Worm (Caenorhabditis elegans): ENCODE data around the gene T15B7.15.

T15B7.15 gene

ce11 chrV:6808962-6809361 lies 29.5 kb downstream of the T15B7.15 start, which contains the start of gene dmsr-16:
dmsr-16 (minus strand) TSS chrV:6809062.
- TF ChIP-seq ztf-29 (GFP tag; IDR thresholded peaks at IDR 0.05) (no peak), ref-1 (GFP tag; conservative IDR thresholded peaks at IDR 0.05) (no peak), klf-2 (GFP tag; conservative IDR thresholded peaks at IDR 0.05) (no peak), flt-1 (GFP tag; IDR thresholded peaks at IDR 0.05) (no peak), ztf-23 (GFP tag; IDR thresholded peaks at IDR 0.05) (no peak), tab-1 (GFP tag; IDR thresholded peaks at IDR 0.05) (no peak), T22C8.4 (GFP tag; IDR thresholded peaks at IDR 0.05) (no peak), med-1 (GFP tag; optimal IDR thresholded peaks at IDR 0.05; ENCODE audit: insufficient read depth) (no peak), cog-1 (tag; optimal IDR thresholded peaks at IDR 0.05) (no peak)

- TF ChIP-seq tab-1 (GFP tag; IDR thresholded peaks at IDR 0.05) = no peak
- no peak for TF ChIP-seq ztf-23 (GFP tag; IDR thresholded peaks at IDR 0.05)
- no peak for TF ChIP-seq ref-1 (GFP tag; conservative IDR thresholded peaks at IDR 0.05)
- no peak for TF ChIP-seq T22C8.4 (GFP tag; IDR thresholded peaks at IDR 0.05)
- no peak for TF ChIP-seq klf-2 (GFP tag; conservative IDR thresholded peaks at IDR 0.05)
- TF ChIP-seq ztf-29 (GFP tag; IDR thresholded peaks at IDR 0.05) = no peak
- TF ChIP-seq flt-1 (GFP tag; IDR thresholded peaks at IDR 0.05) = no peak
- no peak for TF ChIP-seq med-1 (GFP tag; optimal IDR thresholded peaks at IDR 0.05; ENCODE audit: insufficient read depth)
- no peak for TF ChIP-seq cog-1 (tag; optimal IDR thresholded peaks at IDR 0.05)
These were observed 32.1 kb downstream of the T15B7.15 start, which contains the start of gene dmsr-12 for ce11 chrV:6806340-6806739. dmsr-12 (minus strand) TSS chrV:6806440.

ce11 chrV:6803992-6804391 lies 34.5 kb downstream of the T15B7.15 start, which contains the start of gene dmsr-11:
dmsr-11 (minus strand) TSS chrV:6804092.
- TF ChIP-seq ref-1 (GFP tag; conservative IDR thresholded peaks at IDR 0.05) (no peak), tab-1 (GFP tag; IDR thresholded peaks at IDR 0.05) (no peak), klf-2 (GFP tag; conservative IDR thresholded peaks at IDR 0.05) (no peak), flt-1 (GFP tag; IDR thresholded peaks at IDR 0.05) (no peak), cog-1 (tag; optimal IDR thresholded peaks at IDR 0.05) (no peak), ztf-23 (GFP tag; IDR thresholded peaks at IDR 0.05) (no peak), ztf-29 (GFP tag; IDR thresholded peaks at IDR 0.05) (no peak), med-1 (GFP tag; optimal IDR thresholded peaks at IDR 0.05; ENCODE audit: insufficient read depth) (no peak), T22C8.4 (GFP tag; IDR thresholded peaks at IDR 0.05) (no peak)

- TF ChIP-seq klf-2 (GFP tag; conservative IDR thresholded peaks at IDR 0.05) (no peak), tab-1 (GFP tag; IDR thresholded peaks at IDR 0.05) (no peak), med-1 (GFP tag; optimal IDR thresholded peaks at IDR 0.05; ENCODE audit: insufficient read depth) (no peak), T22C8.4 (GFP tag; IDR thresholded peaks at IDR 0.05) (no peak), ref-1 (GFP tag; conservative IDR thresholded peaks at IDR 0.05) (no peak), flt-1 (GFP tag; IDR thresholded peaks at IDR 0.05) (no peak), ztf-23 (GFP tag; IDR thresholded peaks at IDR 0.05) (no peak), ztf-29 (GFP tag; IDR thresholded peaks at IDR 0.05) (no peak), cog-1 (tag; optimal IDR thresholded peaks at IDR 0.05) (no peak)
These were observed 36.6 kb downstream of the T15B7.15 start, which contains the start of gene dmsr-10 for ce11 chrV:6801850-6802249. dmsr-10 (minus strand) TSS chrV:6801950.

ce11 chrV:6799564-6799963 lies 38.9 kb downstream of the T15B7.15 start, which contains the start of gene dmsr-9:
dmsr-9 (minus strand) TSS chrV:6799664.
- TF ChIP-seq ref-1 (GFP tag; conservative IDR thresholded peaks at IDR 0.05) = no peak
- TF ChIP-seq tab-1 (GFP tag; IDR thresholded peaks at IDR 0.05) = no peak
- TF ChIP-seq ztf-29 (GFP tag; IDR thresholded peaks at IDR 0.05) = no peak
- TF ChIP-seq ztf-23 (GFP tag; IDR thresholded peaks at IDR 0.05) = no peak

- TF ChIP-seq ztf-29 (GFP tag; IDR thresholded peaks at IDR 0.05) = no peak
- peak; percentile 65 for TF ChIP-seq cog-1 (tag; optimal IDR thresholded peaks at IDR 0.05)
These were observed 41.6 kb downstream of the T15B7.15 start for ce11 chrV:6796894-6797293.

ce11 chrV:6796264-6796663 lies 42.2 kb downstream of the T15B7.15 start:
- TF ChIP-seq ztf-29 (GFP tag; IDR thresholded peaks at IDR 0.05) (no peak), T22C8.4 (GFP tag; IDR thresholded peaks at IDR 0.05) (no peak)

ce11 chrV:6793744-6794239 lies 44.7 kb downstream of the T15B7.15 start, which contains the start of gene ZC404.1:
ZC404.1 (plus strand) TSS chrV:6794189.
- TF ChIP-seq ztf-23 (GFP tag; IDR thresholded peaks at IDR 0.05) = no peak
- no peak for TF ChIP-seq cog-1 (tag; optimal IDR thresholded peaks at IDR 0.05)
- TF ChIP-seq ztf-29 (GFP tag; IDR thresholded peaks at IDR 0.05) = no peak
- TF ChIP-seq flt-1 (GFP tag; IDR thresholded peaks at IDR 0.05) = no peak
- TF ChIP-seq klf-2 (GFP tag; conservative IDR thresholded peaks at IDR 0.05) = no peak
- no peak for TF ChIP-seq tab-1 (GFP tag; IDR thresholded peaks at IDR 0.05)

ce11 chrV:6792973-6793372 lies 45.5 kb downstream of the T15B7.15 start:
- no peak for TF ChIP-seq ztf-29 (GFP tag; IDR thresholded peaks at IDR 0.05)
- TF ChIP-seq ref-1 (GFP tag; conservative IDR thresholded peaks at IDR 0.05) = no peak
- TF ChIP-seq ztf-23 (GFP tag; IDR thresholded peaks at IDR 0.05) = no peak
- TF ChIP-seq tab-1 (GFP tag; IDR thresholded peaks at IDR 0.05) = no peak
- TF ChIP-seq flt-1 (GFP tag; IDR thresholded peaks at IDR 0.05) = no peak
- no peak for TF ChIP-seq med-1 (GFP tag; optimal IDR thresholded peaks at IDR 0.05; ENCODE audit: insufficient read depth)
- TF ChIP-seq cog-1 (tag; optimal IDR thresholded peaks at IDR 0.05) = no peak
- TF ChIP-seq klf-2 (GFP tag; conservative IDR thresholded peaks at IDR 0.05) = no peak
- no peak for TF ChIP-seq T22C8.4 (GFP tag; IDR thresholded peaks at IDR 0.05)

- TF ChIP-seq cog-1 (tag; optimal IDR thresholded peaks at IDR 0.05) = no peak
- TF ChIP-seq ztf-29 (GFP tag; IDR thresholded peaks at IDR 0.05) = no peak
- no peak for TF ChIP-seq flt-1 (GFP tag; IDR thresholded peaks at IDR 0.05)
- TF ChIP-seq ref-1 (GFP tag; conservative IDR thresholded peaks at IDR 0.05) = no peak
- no peak for TF ChIP-seq ztf-23 (GFP tag; IDR thresholded peaks at IDR 0.05)
- TF ChIP-seq med-1 (GFP tag; optimal IDR thresholded peaks at IDR 0.05; ENCODE audit: insufficient read depth) = no peak
- no peak for TF ChIP-seq T22C8.4 (GFP tag; IDR thresholded peaks at IDR 0.05)
- TF ChIP-seq klf-2 (GFP tag; conservative IDR thresholded peaks at IDR 0.05) = no peak
- TF ChIP-seq tab-1 (GFP tag; IDR thresholded peaks at IDR 0.05) = no peak
These were observed 45.9 kb downstream of the T15B7.15 start, which contains the start of gene gck-2 for ce11 chrV:6792565-6792964. gck-2 (minus strand) TSS chrV:6792665.
